Fruit fly (Drosophila melanogaster) Kc167 (cell line): ENCODE results near the gene CG16959.

ENCODE experiments used
- Myc ChIP-seq: fragments of >200 bp; optimal IDR thresholded peaks from 2 replicates; lab custom pipeline; 2017; ENCODE audit warnings: missing external identifiers
- Sin3A ChIP-seq: fragments of >200 bp; optimal IDR thresholded peaks from 2 replicates; lab custom pipeline; 2018; ENCODE audit warnings: missing external identifiers
- h ChIP-seq: fragments of >200 bp; optimal IDR thresholded peaks from 3 replicates; lab custom pipeline; 2018; ENCODE audit warnings: missing external identifiers
- insv ChIP-seq: fragments of >200 bp; optimal IDR thresholded peaks from 3 replicates; lab custom pipeline; 2018; ENCODE audit warnings: missing external identifiers
- psq ChIP-seq: fragments of >200 bp; optimal IDR thresholded peaks from 2 replicates; lab custom pipeline; 2017; ENCODE audit warnings: missing external identifiers
- ttk ChIP-seq: sonication (Bioruptor generic); optimal IDR thresholded peaks from 2 replicates; lab custom pipeline; 2017; ENCODE audit warnings: missing external identifiers

DNA sequence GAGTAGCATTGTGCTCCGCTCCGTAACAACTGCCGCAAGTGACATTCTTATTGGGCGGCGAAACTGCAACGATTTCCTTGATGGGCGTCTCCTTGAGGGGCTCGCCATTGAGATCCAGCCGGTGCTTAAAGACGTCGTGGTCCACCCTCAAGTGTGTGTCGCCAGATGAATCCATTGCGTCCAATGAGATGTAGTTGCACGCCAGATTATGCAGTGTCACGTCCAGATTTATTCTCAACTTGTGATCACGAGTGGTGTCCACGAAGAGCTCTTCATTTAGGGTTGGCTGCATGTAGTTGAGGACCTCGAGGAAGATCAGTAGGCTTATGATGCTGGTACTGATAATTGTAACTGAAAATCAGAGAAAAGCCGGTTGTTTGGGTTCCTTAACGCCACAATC, 37.9 kb upstream of the CG16959 start:
- no peak for TF ChIP-seq ttk (lab: Kevin White, UChicago)
- TF ChIP-seq Myc (lab: Kevin White, UChicago): no peak
- no peak for TF ChIP-seq psq (lab: Kevin White, UChicago)
- no peak for TF ChIP-seq h
- no peak for TF ChIP-seq Sin3A (lab: Kevin White, UChicago)
- no peak for TF ChIP-seq insv (lab: Kevin White, UChicago)
